Worm (Caenorhabditis elegans) whole organism, midembryonic: Measurements from ENCODE around the gene F56A11.5.

Source experiments
- T22C8.4 ChIP-seq: fragments of 200-800 bp; sonication (Bioruptor generic); IDR thresholded peaks from 2 replicates; pipeline ENCODE4 v1.3.6; 2022; ENCODE audit warnings: missing genetic modification characterization, missing compliant biosample characterization
- cog-1 ChIP-seq: sonication (generic microtip); optimal IDR thresholded peaks from 2 replicates; lab custom pipeline; 2016; ENCODE audit warnings: missing genetic modification characterization, missing compliant biosample characterization
- flt-1 ChIP-seq: fragments of 200-800 bp; sonication (Bioruptor generic); IDR thresholded peaks from 2 replicates; pipeline ENCODE4 v1.3.6; 2022; ENCODE audit warnings: missing genetic modification characterization, missing compliant biosample characterization
- klf-2 ChIP-seq: fragments of 200-800 bp; sonication (Bioruptor generic); conservative IDR thresholded peaks from 2 replicates; pipeline ENCODE4 v1.3.6; 2022; ENCODE audit warnings: missing genetic modification reagents, missing genetic modification characterization, missing compliant biosample characterization
- med-1 ChIP-seq: sonication (generic microtip); optimal IDR thresholded peaks from 2 replicates; lab custom pipeline; 2017; ENCODE audit warnings: missing genetic modification characterization, mild to moderate bottlenecking, missing compliant biosample characterization, antibody characterized with exemption, missing genetic modification reagents; ENCODE audit not compliant: insufficient read depth
- ref-1 ChIP-seq: fragments of 200-800 bp; sonication (Bioruptor generic); conservative IDR thresholded peaks from 2 replicates; pipeline ENCODE4 v1.3.6; 2022; ENCODE audit warnings: missing genetic modification reagents, missing genetic modification characterization, missing compliant biosample characterization
- tab-1 ChIP-seq: fragments of 200-800 bp; sonication (Bioruptor generic); IDR thresholded peaks from 2 replicates; pipeline ENCODE4 v1.3.6; 2022; ENCODE audit warnings: missing genetic modification characterization, missing compliant biosample characterization
- ztf-23 ChIP-seq: fragments of 200-800 bp; sonication (Bioruptor generic); IDR thresholded peaks from 2 replicates; pipeline ENCODE4 v1.3.6; 2022; ENCODE audit warnings: missing genetic modification reagents, missing genetic modification characterization, missing compliant biosample characterization
- ztf-29 ChIP-seq: fragments of 200-800 bp; sonication (Bioruptor generic); IDR thresholded peaks from 2 replicates; pipeline ENCODE4 v1.3.6; 2022; ENCODE audit warnings: missing genetic modification reagents, missing genetic modification characterization, missing compliant biosample characterization

Gene F56A11.5

DNA sequence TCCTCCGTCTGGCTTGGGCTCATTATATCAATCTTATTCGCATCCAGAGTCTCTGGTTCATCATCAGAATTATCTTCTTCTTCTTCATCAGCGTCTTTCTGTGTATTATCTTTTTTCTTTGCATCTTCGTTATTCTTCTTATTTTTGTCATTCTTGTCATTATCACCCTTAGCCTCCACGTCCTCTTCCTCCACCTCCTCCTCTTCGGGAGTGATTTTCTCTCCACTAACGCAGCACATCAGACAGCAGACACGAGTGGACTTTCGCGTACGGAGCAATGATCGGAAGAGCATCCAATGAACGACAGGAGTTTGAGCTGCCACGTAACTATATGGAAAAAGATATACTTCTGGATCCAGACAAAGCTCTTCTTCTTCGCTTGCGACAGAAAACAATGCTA lies 13.4 kb upstream of the F56A11.5 start:
- TF ChIP-seq med-1 (GFP tag; lab: Kevin White, UChicago) (no peak), flt-1 (GFP tag; lab: Robert Waterston, UW) (no peak), ztf-29 (no peak), T22C8.4 (GFP tag; lab: Robert Waterston, UW) (no peak), klf-2 (GFP tag; lab: Robert Waterston, UW) (no peak), tab-1 (GFP tag; lab: Robert Waterston, UW) (no peak), ztf-23 (no peak)

DNA sequence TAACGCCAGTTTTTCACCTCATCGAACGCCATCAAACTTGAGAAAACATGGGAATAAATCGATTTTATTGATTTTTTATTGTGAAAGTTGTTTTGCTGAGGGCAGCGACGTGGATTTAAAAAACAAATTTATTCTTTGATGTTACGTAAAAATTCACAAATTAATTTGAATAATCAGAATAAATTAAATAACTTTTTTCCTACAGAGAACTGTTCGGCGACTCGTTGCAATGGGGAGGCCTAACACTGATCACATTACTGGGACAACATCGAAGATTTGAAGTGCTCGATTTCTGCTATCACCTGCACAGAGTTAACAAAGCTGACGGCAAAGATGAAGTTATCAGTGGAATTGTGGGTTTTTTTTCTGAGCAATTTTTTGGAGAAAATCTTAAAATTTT lies 11.5 kb upstream of the F56A11.5 start, which contains the start of gene F56A11.6:
Gene F56A11.6 (minus strand): TSS at position 101 of the 400 bp plus-strand sequence.
- no peak for TF ChIP-seq med-1 (GFP tag; lab: Kevin White, UChicago)
- TF ChIP-seq ztf-29: no peak
- TF ChIP-seq flt-1 (GFP tag; lab: Robert Waterston, UW): no peak
- TF ChIP-seq ref-1 (GFP tag; lab: Robert Waterston, UW): no peak
- no peak for TF ChIP-seq ztf-23
- TF ChIP-seq T22C8.4 (GFP tag; lab: Robert Waterston, UW): no peak

DNA sequence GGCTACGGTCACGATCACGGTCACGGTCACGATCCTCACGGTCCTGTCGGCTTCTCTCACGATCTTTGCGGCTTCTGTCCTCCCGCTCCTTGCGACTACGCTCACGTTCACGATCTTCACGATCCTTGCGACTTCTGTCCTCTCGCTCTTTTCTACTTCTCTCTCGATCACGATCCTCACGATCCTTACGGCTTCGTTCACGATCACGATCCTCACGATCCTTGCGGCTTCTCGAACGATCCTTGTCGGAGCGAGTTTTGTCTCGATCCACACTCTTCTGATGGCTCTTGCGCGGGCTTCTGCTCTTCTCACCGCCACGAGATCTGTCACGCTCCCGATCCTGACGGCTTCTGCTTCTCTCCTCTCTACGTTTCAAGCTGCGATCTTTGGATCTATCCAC lies 9.9 kb upstream of the F56A11.5 start:
- TF ChIP-seq ztf-23: no peak
- TF ChIP-seq ztf-29: no peak
- no peak for TF ChIP-seq cog-1
- no peak for TF ChIP-seq flt-1 (GFP tag; lab: Robert Waterston, UW)
- TF ChIP-seq T22C8.4 (GFP tag; lab: Robert Waterston, UW): no peak
- TF ChIP-seq med-1 (GFP tag; lab: Kevin White, UChicago): no peak
- no peak for TF ChIP-seq klf-2 (GFP tag; lab: Robert Waterston, UW)
- TF ChIP-seq tab-1 (GFP tag; lab: Robert Waterston, UW): no peak
- no peak for TF ChIP-seq ref-1 (GFP tag; lab: Robert Waterston, UW)

DNA sequence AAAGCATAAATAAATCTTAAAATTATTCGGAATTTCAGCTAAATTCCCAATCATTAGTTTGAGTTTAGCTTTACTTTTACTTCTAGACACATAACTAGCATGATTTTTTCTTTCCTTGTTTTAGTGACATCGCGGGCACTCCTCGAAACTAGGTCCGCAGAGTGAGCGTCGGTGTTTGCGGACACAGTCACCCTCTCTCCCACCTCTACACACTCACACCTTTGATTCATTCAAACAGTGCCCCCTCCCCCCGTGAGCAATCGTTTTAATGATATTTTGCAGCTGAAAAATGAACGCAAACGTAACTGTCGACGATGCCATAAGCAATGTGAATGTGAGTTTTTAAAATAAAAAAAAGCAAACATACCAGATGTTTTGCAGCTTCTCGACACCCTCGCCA lies 1.8 kb upstream of the F56A11.5 start, which contains the start of gene gex-2:
Gene gex-2 (plus strand): TSS at position 283 of the 400 bp plus-strand sequence.
- no peak for TF ChIP-seq med-1 (GFP tag; lab: Kevin White, UChicago)
- TF ChIP-seq T22C8.4 (GFP tag; lab: Robert Waterston, UW): no peak
- no peak for TF ChIP-seq klf-2 (GFP tag; lab: Robert Waterston, UW)
- TF ChIP-seq cog-1: no peak
- TF ChIP-seq flt-1 (GFP tag; lab: Robert Waterston, UW): no peak
- TF ChIP-seq tab-1 (GFP tag; lab: Robert Waterston, UW): 0 out of 2 replicates have a peak, but pooled peaks have one; percentile 29

DNA sequence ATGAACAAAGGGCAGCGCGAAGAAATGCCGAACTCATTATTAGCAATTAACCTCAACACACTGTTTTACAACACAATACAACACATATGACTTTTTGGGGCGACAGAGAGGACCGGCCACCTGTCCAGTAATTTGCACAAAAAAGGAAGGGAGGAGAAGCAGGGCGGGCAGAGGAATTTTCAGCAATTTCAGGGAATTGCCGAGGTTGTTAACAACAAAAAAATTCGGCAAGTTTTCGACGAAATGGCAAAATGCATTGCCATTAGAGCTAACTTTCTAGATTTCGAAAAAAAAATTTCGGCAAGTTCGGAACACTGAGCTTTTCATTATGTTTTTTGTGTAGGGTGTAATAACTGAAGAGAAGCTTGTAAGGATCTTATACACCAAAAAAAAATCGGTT lies 6.6 kb downstream of the F56A11.5 start:
- TF ChIP-seq cog-1 (no peak), ztf-29 (no peak), flt-1 (GFP tag; lab: Robert Waterston, UW) (no peak), med-1 (GFP tag; lab: Kevin White, UChicago) (no peak), ztf-23 (no peak), ref-1 (GFP tag; lab: Robert Waterston, UW) (no peak), T22C8.4 (GFP tag; lab: Robert Waterston, UW) (no peak), tab-1 (GFP tag; lab: Robert Waterston, UW) (no peak), klf-2 (GFP tag; lab: Robert Waterston, UW) (no peak)

DNA sequence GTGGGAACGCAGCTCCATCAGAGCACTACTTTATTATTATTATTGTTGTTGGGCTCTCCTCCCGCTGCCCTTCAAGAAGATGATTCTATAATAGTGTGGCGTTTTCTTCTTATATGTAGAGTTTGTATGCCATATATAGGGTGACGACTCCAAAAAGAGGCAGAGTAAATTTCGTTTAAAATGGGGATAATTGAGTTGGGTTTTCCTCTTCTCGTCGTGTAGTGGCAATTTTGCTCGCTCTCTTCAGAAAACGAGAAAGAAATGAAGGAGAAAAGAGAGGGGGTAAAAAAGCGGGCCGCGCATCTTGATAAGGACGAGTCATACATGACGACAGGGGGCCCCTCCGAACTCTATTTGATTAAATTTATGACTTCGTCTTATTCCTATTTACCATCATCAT lies 7.2 kb downstream of the F56A11.5 start:
- TF ChIP-seq cog-1: no peak
- TF ChIP-seq ztf-23: no peak
- TF ChIP-seq klf-2 (GFP tag; lab: Robert Waterston, UW): no peak
- no peak for TF ChIP-seq ref-1 (GFP tag; lab: Robert Waterston, UW)
- TF ChIP-seq T22C8.4 (GFP tag; lab: Robert Waterston, UW): no peak
- no peak for TF ChIP-seq med-1 (GFP tag; lab: Kevin White, UChicago)
- no peak for TF ChIP-seq flt-1 (GFP tag; lab: Robert Waterston, UW)
- TF ChIP-seq ztf-29: no peak
- no peak for TF ChIP-seq tab-1 (GFP tag; lab: Robert Waterston, UW)

DNA sequence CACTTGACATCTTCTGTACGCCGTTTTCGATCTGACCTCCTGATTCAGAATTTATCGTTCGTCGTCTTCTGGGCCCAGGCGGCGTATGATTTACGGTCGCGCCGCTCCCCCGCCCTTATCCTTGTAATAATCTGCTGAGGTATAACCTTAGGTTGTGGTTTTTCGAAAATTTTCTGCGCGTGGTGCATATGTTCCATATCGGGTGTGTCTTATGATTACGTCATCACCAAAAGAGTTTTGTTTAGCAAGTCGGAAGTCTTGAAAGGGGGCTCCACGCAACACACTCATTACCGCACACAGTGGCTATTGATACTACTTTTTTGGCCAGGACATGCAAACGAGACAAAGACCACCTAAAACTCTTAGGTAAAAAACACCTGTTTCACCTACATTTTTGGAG lies 9.9 kb downstream of the F56A11.5 start:
- no peak for TF ChIP-seq ztf-23
- TF ChIP-seq ref-1 (GFP tag; lab: Robert Waterston, UW): no peak
- no peak for TF ChIP-seq klf-2 (GFP tag; lab: Robert Waterston, UW)
- no peak for TF ChIP-seq cog-1
- no peak for TF ChIP-seq ztf-29
- TF ChIP-seq med-1 (GFP tag; lab: Kevin White, UChicago): no peak
- TF ChIP-seq tab-1 (GFP tag; lab: Robert Waterston, UW): no peak
- no peak for TF ChIP-seq T22C8.4 (GFP tag; lab: Robert Waterston, UW)
- TF ChIP-seq flt-1 (GFP tag; lab: Robert Waterston, UW): no peak

DNA sequence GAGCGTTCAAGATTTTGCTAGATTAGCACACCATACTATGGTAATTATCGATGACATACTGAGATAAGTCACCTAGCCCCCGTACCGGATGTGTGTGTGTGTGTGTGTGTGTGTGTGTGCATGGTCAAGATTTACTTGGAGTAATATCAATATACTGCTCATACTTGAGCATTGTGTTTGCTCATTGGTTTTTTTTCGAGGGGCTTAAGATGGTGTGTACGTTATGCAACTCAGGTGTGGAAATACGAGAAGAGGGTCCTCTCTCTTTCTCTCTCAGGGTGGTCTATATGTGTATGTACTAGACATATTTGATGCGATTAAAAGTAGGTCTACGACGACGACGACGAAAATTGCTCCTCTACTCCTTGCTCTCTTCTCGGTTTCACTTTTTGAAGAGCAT lies 10.3 kb downstream of the F56A11.5 start:
- no peak for TF ChIP-seq klf-2 (GFP tag; lab: Robert Waterston, UW)
- no peak for TF ChIP-seq ztf-23
- no peak for TF ChIP-seq cog-1
- TF ChIP-seq tab-1 (GFP tag; lab: Robert Waterston, UW): no peak
- no peak for TF ChIP-seq ref-1 (GFP tag; lab: Robert Waterston, UW)
- no peak for TF ChIP-seq med-1 (GFP tag; lab: Kevin White, UChicago)
- no peak for TF ChIP-seq T22C8.4 (GFP tag; lab: Robert Waterston, UW)
- TF ChIP-seq flt-1 (GFP tag; lab: Robert Waterston, UW): no peak
- TF ChIP-seq ztf-29: no peak

DNA sequence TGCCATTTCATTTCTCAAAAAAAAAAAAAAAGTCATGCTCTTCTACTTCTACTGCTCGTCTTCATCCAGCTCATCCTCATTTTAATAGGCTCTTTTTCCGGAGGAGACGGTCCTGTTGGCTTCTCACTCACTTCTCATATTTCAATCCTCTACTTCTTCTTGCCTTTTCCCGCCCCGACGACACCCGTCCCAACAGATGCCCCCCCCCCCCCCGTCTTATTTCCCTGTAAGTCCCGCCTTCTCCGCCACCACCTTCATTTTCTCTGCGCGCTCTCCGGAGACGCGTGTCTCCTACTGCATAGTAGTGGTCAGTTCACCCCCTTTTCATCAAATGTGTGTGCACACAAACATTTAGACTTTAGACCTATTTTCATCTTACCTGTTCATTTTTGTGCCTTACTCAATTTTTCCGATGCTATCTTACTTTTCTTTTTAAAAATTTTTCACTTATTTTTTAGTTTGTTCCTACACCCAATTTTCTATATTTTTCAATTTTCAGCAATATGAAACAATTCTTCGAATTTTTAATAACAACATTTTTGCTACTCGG lies 11.8 kb downstream of the F56A11.5 start, which contains the start of gene efn-4:
Gene efn-4 (plus strand): TSS at position 500 of the 550 bp plus-strand sequence.
- TF ChIP-seq ztf-23 (0 out of 2 replicates have a peak, but pooled peaks have one; percentile 8), cog-1 (no peak)

DNA sequence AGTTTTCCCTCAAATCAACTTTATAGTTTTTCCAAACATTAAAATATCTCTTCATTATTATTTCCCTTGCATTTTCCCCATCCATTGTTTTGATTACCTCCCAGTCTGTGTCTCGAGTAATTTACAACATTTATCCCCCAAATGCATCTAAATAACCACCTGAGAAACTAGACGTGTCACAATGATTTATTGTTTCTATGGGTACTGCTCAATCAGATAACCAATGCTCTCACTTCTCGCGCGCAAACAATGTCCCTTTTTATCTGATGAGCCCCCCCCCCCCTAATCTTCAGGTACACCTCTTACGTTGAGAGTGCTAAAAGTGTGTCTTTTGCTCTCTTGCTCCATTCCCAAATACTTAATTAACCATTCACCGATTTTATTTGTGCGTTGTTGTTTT lies 16.6 kb downstream of the F56A11.5 start:
- TF ChIP-seq med-1 (GFP tag; lab: Kevin White, UChicago): no peak
